Fruit fly (Drosophila melanogaster) whole organism, embryonic: ENCODE data around the gene CG46397.
A peak's percentile ranks its signal among the peaks of the same experiment; 100 is the strongest.

ENCODE experiments used
- CG10267 ChIP-seq: fragments of 200-800 bp; sonication (Bioruptor generic); optimal IDR thresholded peaks from 2 replicates; lab custom pipeline; 2018; ENCODE audit warnings: missing biosample characterization, mild to moderate bottlenecking, missing genetic modification characterization, moderate library complexity
- CG10543 ChIP-seq: fragments of 200-800 bp; sonication (Bioruptor generic); optimal IDR thresholded peaks from 3 replicates; lab custom pipeline; 2017; ENCODE audit warnings: missing biosample characterization, mild to moderate bottlenecking, missing genetic modification characterization, moderate library complexity
- CG11085 ChIP-seq: fragments of 200-800 bp; sonication (Bioruptor generic); IDR thresholded peaks from 2 replicates; pipeline ENCODE4 v1.3.6; 2022; ENCODE audit warnings: missing biosample characterization, missing genetic modification characterization
- CG11093 ChIP-seq: fragments of 200-800 bp; sonication (Bioruptor generic); IDR thresholded peaks from 3 replicates; pipeline ENCODE4 v1.3.6; 2022; ENCODE audit warnings: missing biosample characterization, missing genetic modification characterization
- CG12236 ChIP-seq: fragments of 200-800 bp; sonication (Bioruptor generic); optimal IDR thresholded peaks from 2 replicates; lab custom pipeline; 2016; ENCODE audit warnings: missing biosample characterization, missing genetic modification characterization
- CG14050 ChIP-seq: fragments of 200-800 bp; sonication (Bioruptor generic); IDR thresholded peaks from 3 replicates; pipeline ENCODE4 v1.3.6; 2022; ENCODE audit warnings: missing biosample characterization, missing genetic modification characterization
- CG16779 ChIP-seq: fragments of 200-800 bp; sonication (Bioruptor generic); IDR thresholded peaks from 2 replicates; pipeline ENCODE4 v1.3.6; 2022; ENCODE audit warnings: missing biosample characterization, missing genetic modification characterization
- CG16815 ChIP-seq: fragments of 200-800 bp; sonication (Bioruptor generic); optimal IDR thresholded peaks from 3 replicates; lab custom pipeline; 2017; ENCODE audit warnings: missing biosample characterization, mild to moderate bottlenecking, missing genetic modification characterization
- CG17912 ChIP-seq: fragments of 200-800 bp; sonication (Bioruptor generic); optimal IDR thresholded peaks from 2 replicates; lab custom pipeline; 2018; ENCODE audit warnings: missing biosample characterization, mild to moderate bottlenecking, missing genetic modification characterization
- CG18764 ChIP-seq: fragments of 200-800 bp; sonication (Bioruptor generic); optimal IDR thresholded peaks from 3 replicates; lab custom pipeline; 2016; ENCODE audit warnings: missing biosample characterization, missing genetic modification characterization
- CG33213 ChIP-seq: fragments of 200-800 bp; sonication (Bioruptor generic); optimal IDR thresholded peaks from 3 replicates; lab custom pipeline; 2016; ENCODE audit warnings: missing biosample characterization, missing genetic modification characterization
- CG33557 ChIP-seq: fragments of 200-800 bp; sonication (Bioruptor generic); optimal IDR thresholded peaks from 2 replicates; lab custom pipeline; 2019; ENCODE audit warnings: missing biosample characterization, mild to moderate bottlenecking, missing genetic modification characterization, moderate library complexity
- CG34376 ChIP-seq: fragments of 200-800 bp; sonication (Bioruptor generic); optimal IDR thresholded peaks from 2 replicates; lab custom pipeline; 2018; ENCODE audit warnings: missing biosample characterization, mild to moderate bottlenecking, missing genetic modification characterization
- CG4282 ChIP-seq: fragments of 200-800 bp; sonication (Bioruptor generic); optimal IDR thresholded peaks from 2 replicates; lab custom pipeline; 2016; ENCODE audit warnings: missing biosample characterization, missing genetic modification characterization
- CG4617 ChIP-seq: fragments of 200-800 bp; sonication (Bioruptor generic); optimal IDR thresholded peaks from 3 replicates; lab custom pipeline; 2016; ENCODE audit warnings: missing biosample characterization, missing genetic modification characterization, borderline replicate concordance
- CG6654 ChIP-seq: fragments of 200-800 bp; sonication (Bioruptor generic); optimal IDR thresholded peaks from 2 replicates; lab custom pipeline; 2017; ENCODE audit warnings: missing biosample characterization, mild to moderate bottlenecking, missing genetic modification characterization
- CG6791 ChIP-seq: fragments of 200-800 bp; sonication (Bioruptor generic); IDR thresholded peaks from 3 replicates; pipeline ENCODE4 v1.3.6; 2022; ENCODE audit warnings: missing biosample characterization, missing genetic modification characterization; ENCODE audit not compliant: partially characterized antibody
- CG7357 ChIP-seq: fragments of 200-800 bp; sonication (Bioruptor generic); IDR thresholded peaks from 3 replicates; pipeline ENCODE4 v1.3.6; 2022; ENCODE audit warnings: missing biosample characterization, missing genetic modification characterization
- CG7372 ChIP-seq: fragments of 200-800 bp; sonication (Bioruptor generic); IDR thresholded peaks from 2 replicates; pipeline ENCODE4 v1.3.6; 2022; ENCODE audit warnings: missing biosample characterization, missing genetic modification characterization
- CG7987 ChIP-seq: fragments of 200-800 bp; sonication (Bioruptor generic); optimal IDR thresholded peaks from 2 replicates; lab custom pipeline; 2018; ENCODE audit warnings: missing biosample characterization, mild to moderate bottlenecking, missing genetic modification characterization, moderate library complexity
- CG9437 ChIP-seq: fragments of 200-800 bp; sonication (Bioruptor generic); optimal IDR thresholded peaks from 2 replicates; lab custom pipeline; 2018; ENCODE audit warnings: missing biosample characterization, mild to moderate bottlenecking, missing genetic modification characterization
- CG9797 ChIP-seq: fragments of 200-800 bp; sonication (Bioruptor generic); optimal IDR thresholded peaks from 3 replicates; lab custom pipeline; 2018; ENCODE audit warnings: missing biosample characterization, mild to moderate bottlenecking, missing genetic modification characterization
- CG9876 ChIP-seq: fragments of 200-800 bp; sonication (Bioruptor generic); optimal IDR thresholded peaks from 2 replicates; lab custom pipeline; 2016; ENCODE audit warnings: missing biosample characterization, missing genetic modification characterization
- Chrac-16 ChIP-seq: fragments of 200-800 bp; sonication (Bioruptor generic); optimal IDR thresholded peaks from 3 replicates; lab custom pipeline; 2016; ENCODE audit warnings: missing biosample characterization, missing genetic modification characterization
- Hr78 ChIP-seq, 2 experiments: fragments of 200-800 bp in 1 of 2; fragments of >200 bp in 1 of 2; sonication (Bioruptor generic) in 1 of 2; optimal IDR thresholded peaks; 2 replicates each; lab custom pipeline; 2017 to 2019; ENCODE audit warnings: missing biosample characterization in 2 of 2, missing genetic modification characterization in 2 of 2, mild to moderate bottlenecking in 1 of 2, moderate library complexity in 1 of 2
- Jarid2 ChIP-seq: fragments of 200-800 bp; sonication (Bioruptor generic); optimal IDR thresholded peaks from 3 replicates; lab custom pipeline; 2017; ENCODE audit warnings: mild to moderate bottlenecking, missing biosample characterization, missing genetic modification reagents, missing genetic modification characterization
- Lim3 ChIP-seq: fragments of 200-800 bp; sonication (Bioruptor generic); IDR thresholded peaks from 2 replicates; pipeline ENCODE4 v1.3.6; 2022; ENCODE audit warnings: missing biosample characterization, missing genetic modification characterization
- MBD-R2 ChIP-seq: fragments of 200-800 bp; sonication (Bioruptor generic); IDR thresholded peaks from 2 replicates; pipeline ENCODE4 v1.3.6; 2022; ENCODE audit warnings: missing biosample characterization, missing genetic modification characterization
- Mad ChIP-seq: fragments of 200-800 bp; sonication (Bioruptor generic); optimal IDR thresholded peaks from 2 replicates; lab custom pipeline; 2016; ENCODE audit warnings: missing biosample characterization, missing genetic modification characterization
- Nf-YC ChIP-seq: fragments of 200-800 bp; optimal IDR thresholded peaks from 3 replicates; lab custom pipeline; 2019; ENCODE audit warnings: missing biosample characterization, mild to moderate bottlenecking, missing genetic modification characterization, moderate library complexity
- Rx ChIP-seq: fragments of 200-800 bp; sonication (Bioruptor generic); IDR thresholded peaks from 2 replicates; pipeline ENCODE4 v1.3.6; 2022; ENCODE audit warnings: missing biosample characterization, missing genetic modification characterization
- Scr ChIP-seq: fragments of 200-800 bp; sonication (Bioruptor generic); IDR thresholded peaks from 2 replicates; pipeline ENCODE4 v1.3.6; 2022; ENCODE audit warnings: missing biosample characterization, missing genetic modification characterization; ENCODE audit not compliant: partially characterized antibody
- Ssrp ChIP-seq: fragments of 200-800 bp; sonication (Bioruptor generic); optimal IDR thresholded peaks from 2 replicates; lab custom pipeline; 2018; ENCODE audit warnings: missing biosample characterization, mild to moderate bottlenecking, missing genetic modification characterization, moderate library complexity
- al ChIP-seq: fragments of 200-800 bp; sonication (Bioruptor generic); IDR thresholded peaks from 2 replicates; pipeline ENCODE4 v1.3.6; 2022; ENCODE audit warnings: missing biosample characterization, missing genetic modification characterization
- btn ChIP-seq: fragments of 200-800 bp; sonication (Bioruptor generic); optimal IDR thresholded peaks from 2 replicates; lab custom pipeline; 2016; ENCODE audit warnings: missing biosample characterization, missing genetic modification characterization
- chn ChIP-seq: fragments of 200-800 bp; sonication (Bioruptor generic); optimal IDR thresholded peaks from 2 replicates; lab custom pipeline; 2016; ENCODE audit warnings: missing biosample characterization, missing genetic modification characterization
- da ChIP-seq: fragments of 200-800 bp; sonication (Bioruptor generic); optimal IDR thresholded peaks from 2 replicates; lab custom pipeline; 2016; ENCODE audit warnings: missing biosample characterization, missing genetic modification characterization
- dimm ChIP-seq: fragments of 200-800 bp; sonication (Bioruptor generic); IDR thresholded peaks from 2 replicates; pipeline ENCODE4 v1.3.6; 2022; ENCODE audit warnings: missing biosample characterization, missing genetic modification characterization
- grn ChIP-seq: fragments of 200-800 bp; sonication (Bioruptor generic); optimal IDR thresholded peaks from 3 replicates; lab custom pipeline; 2017; ENCODE audit warnings: missing biosample characterization, missing genetic modification characterization
- hb ChIP-seq: fragments of 200-800 bp; sonication (Bioruptor generic); IDR thresholded peaks from 3 replicates; pipeline ENCODE4 v1.3.6; 2022; ENCODE audit warnings: missing biosample characterization, missing genetic modification characterization; ENCODE audit not compliant: partially characterized antibody
- lbe ChIP-seq: fragments of 200-800 bp; sonication (Bioruptor generic); optimal IDR thresholded peaks from 2 replicates; lab custom pipeline; 2016; ENCODE audit warnings: missing biosample characterization, mild to moderate bottlenecking, missing genetic modification characterization
- lilli ChIP-seq: fragments of 200-800 bp; sonication (Bioruptor generic); optimal IDR thresholded peaks from 3 replicates; lab custom pipeline; 2016; ENCODE audit warnings: missing biosample characterization, missing genetic modification characterization
- oc ChIP-seq: fragments of 200-800 bp; sonication (Bioruptor generic); optimal IDR thresholded peaks from 2 replicates; lab custom pipeline; 2018; ENCODE audit warnings: missing biosample characterization, mild to moderate bottlenecking, missing genetic modification characterization, moderate library complexity
- otp ChIP-seq: fragments of 200-800 bp; sonication (Bioruptor generic); IDR thresholded peaks from 3 replicates; pipeline ENCODE4, ENCODE4 v1.3.6; 2022; ENCODE audit warnings: missing biosample characterization, missing genetic modification characterization
- pho ChIP-seq: fragments of 200-800 bp; sonication (Bioruptor generic); optimal IDR thresholded peaks from 2 replicates; lab custom pipeline; 2016; ENCODE audit warnings: missing biosample characterization, missing genetic modification characterization
- pzg ChIP-seq: fragments of 200-800 bp; sonication (Bioruptor generic); optimal IDR thresholded peaks from 3 replicates; lab custom pipeline; 2018; ENCODE audit warnings: missing biosample characterization, mild to moderate bottlenecking, missing genetic modification characterization, moderate library complexity
- ro ChIP-seq: fragments of 200-800 bp; sonication (Bioruptor generic); IDR thresholded peaks from 2 replicates; pipeline ENCODE4 v1.3.6; 2022; ENCODE audit warnings: missing biosample characterization, missing genetic modification characterization
- sna ChIP-seq: fragments of 200-800 bp; sonication (Bioruptor generic); IDR thresholded peaks from 2 replicates; pipeline ENCODE4 v1.3.6; 2022; ENCODE audit warnings: missing biosample characterization, missing genetic modification characterization; ENCODE audit not compliant: partially characterized antibody
- sqz ChIP-seq: fragments of 200-800 bp; sonication (Bioruptor generic); optimal IDR thresholded peaks from 3 replicates; lab custom pipeline; 2018; ENCODE audit warnings: missing biosample characterization, mild to moderate bottlenecking, missing genetic modification characterization
- ttk ChIP-seq: fragments of 200-800 bp; sonication (Bioruptor generic); IDR thresholded peaks from 2 replicates; pipeline ENCODE4 v2.1.2; 2022; ENCODE audit warnings: missing biosample characterization, missing genetic modification characterization
- vvl ChIP-seq: fragments of 200-800 bp; sonication (Bioruptor generic); IDR thresholded peaks from 2 replicates; pipeline ENCODE4 v1.3.6; 2022; ENCODE audit warnings: missing biosample characterization, missing genetic modification characterization

The CG46397 gene

DNA sequence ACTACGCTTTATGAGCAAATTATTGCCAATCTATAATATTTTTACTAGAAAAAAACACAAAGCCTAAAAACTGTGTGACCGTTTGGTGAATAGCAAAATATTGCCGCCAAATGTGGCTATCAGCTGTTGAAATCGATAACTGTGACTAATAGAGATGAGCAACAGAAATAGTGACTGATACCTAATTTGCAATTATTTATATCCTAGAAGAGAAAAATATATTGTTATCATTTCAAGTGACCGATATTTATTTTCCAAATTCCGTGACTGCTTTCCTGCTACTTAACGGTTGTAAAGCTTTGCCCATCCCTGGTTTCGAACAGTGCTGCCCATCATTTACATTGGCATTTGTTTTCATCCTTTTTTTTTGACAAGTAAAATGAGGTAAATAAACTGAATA is 50.2 kb downstream of the CG46397 start, which contains the start of the genes alien and CG18661 (continued):
- peak; percentile 90 for TF ChIP-seq otp (GFP tag; lab: Robert Waterston, UW)
- peak; percentile 77 for TF ChIP-seq CG9876 (GFP tag; lab: Kevin White, UChicago)
- TF ChIP-seq CG4617 (GFP tag; lab: Kevin White, UChicago), result peak; percentile 80
- TF ChIP-seq CG16815 (GFP tag; lab: Kevin White, UChicago), result peak; percentile 90
- TF ChIP-seq Ssrp (tag; lab: Kevin White, UChicago), result peak; percentile 91
- peak; percentile 33 for TF ChIP-seq CG10543
- peak; percentile 83 for TF ChIP-seq pho
- peak; percentile 79 for TF ChIP-seq Rx
- peak; percentile 29 for TF ChIP-seq btn (GFP tag; lab: Kevin White, UChicago)
- TF ChIP-seq CG12236 (GFP tag; lab: Kevin White, UChicago), result peak; percentile 60
- peak; percentile 30 for TF ChIP-seq da (GFP tag; lab: Kevin White, UChicago)
- TF ChIP-seq ttk (GFP tag; lab: Robert Waterston, UW), result peak; percentile 88
- TF ChIP-seq CG34376, result peak; percentile 4
- TF ChIP-seq lilli (GFP tag; lab: Kevin White, UChicago), result peak; percentile 96
- TF ChIP-seq CG11093, result peak; percentile 72; the same call in 1 of the 3 replicates
- TF ChIP-seq CG18764 (GFP tag; lab: Kevin White, UChicago), result peak; percentile 48
- TF ChIP-seq sna (GFP tag; lab: Robert Waterston, UW), result 0 out of 2 replicates have a peak, but pooled peaks have one; percentile 14
- peak; percentile 91 for TF ChIP-seq CG14050 (GFP tag; lab: Robert Waterston, UW)
- TF ChIP-seq hb (GFP tag; lab: Robert Waterston, UW), result no peak
- TF ChIP-seq CG4282 (GFP tag; lab: Kevin White, UChicago), result peak; percentile 88
- peak; percentile 54 for TF ChIP-seq CG7987 (GFP tag; lab: Kevin White, UChicago)
- TF ChIP-seq Chrac-16 (GFP tag; lab: Kevin White, UChicago), result peak; percentile 71
- no peak for TF ChIP-seq CG6791 (GFP tag; lab: Robert Waterston, UW)
- TF ChIP-seq MBD-R2 (GFP tag; lab: Robert Waterston, UW), result peak; percentile 99
- TF ChIP-seq CG33213 (GFP tag; lab: Kevin White, UChicago), result peak; percentile 88
- peak; percentile 86 for TF ChIP-seq CG11085 (GFP tag; lab: Robert Waterston, UW)
- no peak for TF ChIP-seq Jarid2 (GFP tag; lab: Kevin White, UChicago)
- peak; percentile 80 for TF ChIP-seq CG9797 (GFP tag; lab: Kevin White, UChicago)
- peak; percentile 67 for TF ChIP-seq Scr (GFP tag; lab: Robert Waterston, UW)
- no peak for TF ChIP-seq Hr78 (GFP tag; optimal IDR thresholded peaks at IDR 0.05; lab: Kevin White, UChicago)
- TF ChIP-seq CG16779 (GFP tag; lab: Robert Waterston, UW), result peak; percentile 64
- peak; percentile 16 for TF ChIP-seq CG9437 (GFP tag; lab: Kevin White, UChicago)
- peak; percentile 89 for TF ChIP-seq dimm (GFP tag; lab: Robert Waterston, UW)
- no peak for TF ChIP-seq CG6654 (GFP tag; lab: Kevin White, UChicago)
- TF ChIP-seq CG17912 (GFP tag; lab: Kevin White, UChicago), result peak; percentile 77
- TF ChIP-seq oc, result peak; percentile 44
- TF ChIP-seq grn (GFP tag; lab: Kevin White, UChicago), result peak; percentile 69
- TF ChIP-seq chn, result peak; percentile 86
- TF ChIP-seq Lim3 (GFP tag; lab: Robert Waterston, UW), result peak; percentile 82
- peak; percentile 78 for TF ChIP-seq CG10267
- no peak for TF ChIP-seq lbe (GFP tag; lab: Kevin White, UChicago)
- peak; percentile 65 for TF ChIP-seq ro (GFP tag; lab: Robert Waterston, UW)
- peak; percentile 88 for TF ChIP-seq al (GFP tag; lab: Robert Waterston, UW)
- peak; percentile 45 for TF ChIP-seq Nf-YC
- peak; percentile 96 for TF ChIP-seq CG7372
- peak; percentile 64 for TF ChIP-seq Mad (GFP tag; lab: Kevin White, UChicago)
- peak; percentile 66 for TF ChIP-seq CG7357 (GFP tag; lab: Robert Waterston, UW)
- peak; percentile 86 for TF ChIP-seq pzg (GFP tag; lab: Kevin White, UChicago)
- peak; percentile 92 for TF ChIP-seq vvl
- TF ChIP-seq sqz (GFP tag; lab: Kevin White, UChicago), result peak; percentile 57
- TF ChIP-seq CG33557 (GFP tag; lab: Kevin White, UChicago), result peak; percentile 27
